Fruit fly (Drosophila melanogaster): Measurements from ENCODE around the gene CG18249.

The CG18249 gene

dm6 chr3R:8197137-8197536 is 22.8 kb upstream of the CG18249 start (continued):
- TF ChIP-seq Xbp1 (GFP tag; optimal IDR thresholded peaks at IDR 0.05) (peak; percentile 29), GATAe (GFP tag; conservative IDR thresholded peaks at IDR 0.05) (no peak), pan (optimal IDR thresholded peaks at IDR 0.05) (no peak), pan (GFP tag; optimal IDR thresholded peaks at IDR 0.05 in 1 of 2, IDR thresholded peaks at IDR 0.05 in 1 of 2) (peak in 1 of 2 experiments; percentile 14), bcd (GFP tag; optimal IDR thresholded peaks at IDR 0.05) (no peak), CG2875 (GFP tag; optimal IDR thresholded peaks at IDR 0.05) (no peak), nerfin-1 (tag; optimal IDR thresholded peaks at IDR 0.05) (no peak), CG31365 (tag; optimal IDR thresholded peaks at IDR 0.05) (no peak), CG8765 (GFP tag; IDR thresholded peaks at IDR 0.05) (peak; percentile 57; the same call in 1 of the 2 replicates), nom (GFP tag; optimal IDR thresholded peaks at IDR 0.05) (no peak), ham (GFP tag; IDR thresholded peaks at IDR 0.05) (no peak), tin (GFP tag; optimal IDR thresholded peaks at IDR 0.05) (peak; percentile 24), salm (tag; optimal IDR thresholded peaks at IDR 0.05) (no peak), dimm (GFP tag; IDR thresholded peaks at IDR 0.05) (no peak), inv (GFP tag; IDR thresholded peaks at IDR 0.05; ENCODE audit: partially characterized antibody) (no peak), CG4404 (GFP tag; IDR thresholded peaks at IDR 0.05) (peak; percentile 79), usp (GFP tag; optimal IDR thresholded peaks at IDR 0.05) (no peak), sc (optimal IDR thresholded peaks at IDR 0.05) (no peak), sc (GFP tag; optimal IDR thresholded peaks at IDR 0.05) (peak; percentile 27), unpg (GFP tag; optimal IDR thresholded peaks at IDR 0.05) (peak; percentile 9), aop (GFP tag; IDR thresholded peaks at IDR 0.05) (no peak), al (GFP tag; IDR thresholded peaks at IDR 0.05) (no peak), Opbp (GFP tag; IDR thresholded peaks at IDR 0.05; ENCODE audit: partially characterized antibody) (no peak), zfh2 (GFP tag; optimal IDR thresholded peaks at IDR 0.05) (no peak), CG14710 (tag; optimal IDR thresholded peaks at IDR 0.05) (peak; percentile 42), CG10979 (tag; optimal IDR thresholded peaks at IDR 0.05) (peak; percentile 56), Poxn (GFP tag; IDR thresholded peaks at IDR 0.05) (no peak), Neu2 (GFP tag; optimal IDR thresholded peaks at IDR 0.05; ENCODE audit: borderline replicate concordance) (no peak), toy (GFP tag; IDR thresholded peaks at IDR 0.05) (no peak), Hey (tag; optimal IDR thresholded peaks at IDR 0.05) (no peak), p53 (GFP tag; optimal IDR thresholded peaks at IDR 0.05) (no peak), gsb-n (tag; optimal IDR thresholded peaks at IDR 0.05) (no peak), dysf (GFP tag; IDR thresholded peaks at IDR 0.05) (no peak), klu (GFP tag; IDR thresholded peaks at IDR 0.05) (no peak), tgo (GFP tag; IDR thresholded peaks at IDR 0.05) (no peak), vnd (GFP tag; IDR thresholded peaks at IDR 0.05; ENCODE audit: partially characterized antibody) (no peak), grn (GFP tag; optimal IDR thresholded peaks at IDR 0.05) (no peak), C15 (GFP tag; IDR thresholded peaks at IDR 0.05) (no peak), Side (GFP tag; optimal IDR thresholded peaks at IDR 0.05) (no peak), CG9727 (GFP tag; optimal IDR thresholded peaks at IDR 0.05) (peak; percentile 60), CG15011 (GFP tag; optimal IDR thresholded peaks at IDR 0.05) (no peak), slp2 (GFP tag; optimal IDR thresholded peaks at IDR 0.05) (no peak), CG13775 (GFP tag; optimal IDR thresholded peaks at IDR 0.05) (peak; percentile 24), grau (tag; optimal IDR thresholded peaks at IDR 0.05) (no peak), CG7786 (GFP tag; optimal IDR thresholded peaks at IDR 0.05) (no peak), Rfx (GFP tag; IDR thresholded peaks at IDR 0.05) (no peak), CG14050 (GFP tag; IDR thresholded peaks at IDR 0.05) (no peak), wdn (GFP tag; IDR thresholded peaks at IDR 0.05) (no peak), MTF-1 (GFP tag; optimal IDR thresholded peaks at IDR 0.05; ENCODE audit: borderline replicate concordance) (no peak), CG13287 (GFP tag; IDR thresholded peaks at IDR 0.05; ENCODE audit: partially characterized antibody) (no peak), CG15514 (GFP tag; optimal IDR thresholded peaks at IDR 0.05) (no peak), CG10267 (tag; optimal IDR thresholded peaks at IDR 0.05) (peak; percentile 19)
